Fruit fly (Drosophila melanogaster): ENCODE measurements around the gene CG32988.

The CG32988 gene

DNA sequence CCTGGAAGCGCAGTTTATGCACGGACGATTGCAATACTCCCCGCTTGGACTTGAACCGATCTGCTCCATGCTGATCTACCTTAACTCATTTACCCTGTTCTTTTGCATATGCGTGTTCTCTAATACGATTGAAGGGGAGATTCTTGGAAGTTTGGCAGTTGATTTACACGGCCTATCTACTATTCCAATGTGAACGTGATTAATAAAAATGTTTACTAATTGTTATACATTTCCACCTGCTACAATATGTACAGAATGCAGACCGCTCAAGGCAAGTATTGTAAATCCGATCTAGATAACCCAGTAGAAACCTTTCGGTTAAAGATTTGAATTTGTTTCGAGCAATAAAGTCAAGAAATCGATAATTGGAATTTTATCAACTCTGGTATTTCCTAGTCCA lies 1.8 kb downstream of the CG32988 start, which contains the start of gene CG9483:
TSS of gene CG9483 (plus strand) at position 301 of the 400 bp plus-strand sequence.
- TF ChIP-seq CG12768 (GFP tag; optimal IDR thresholded peaks at IDR 0.05) (no peak), toe (GFP tag; optimal IDR thresholded peaks at IDR 0.05) (no peak), CG14711 (tag; optimal IDR thresholded peaks at IDR 0.05) (no peak), CG7045 (GFP tag; optimal IDR thresholded peaks at IDR 0.05) (no peak), bab1 (GFP tag; optimal IDR thresholded peaks at IDR 0.05) (no peak), CG1620 (GFP tag; optimal IDR thresholded peaks at IDR 0.05) (no peak), CG33017 (tag; optimal IDR thresholded peaks at IDR 0.05) (no peak), CG7101 (tag; optimal IDR thresholded peaks at IDR 0.05) (no peak)

DNA sequence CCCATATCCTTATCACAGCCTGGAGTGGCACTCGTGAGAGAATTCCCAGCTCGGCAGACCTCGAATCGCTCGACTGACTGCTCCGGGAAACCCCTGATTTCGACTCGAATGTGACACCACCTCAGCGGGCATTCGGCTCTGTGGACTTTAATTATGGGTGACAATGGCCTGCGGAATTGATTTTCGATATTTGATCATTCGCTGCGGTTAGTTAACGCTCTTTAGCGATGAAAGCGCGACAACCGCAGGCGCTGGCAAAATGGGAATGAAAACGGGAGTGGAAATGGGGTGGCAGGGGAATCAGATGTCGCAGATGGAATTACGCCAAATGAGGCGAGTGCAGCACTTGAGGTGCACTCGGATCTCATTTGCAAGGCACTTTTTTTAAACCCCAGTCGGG lies 7.0 kb downstream of the CG32988 start:
- TF ChIP-seq CG12768 (GFP tag; optimal IDR thresholded peaks at IDR 0.05): no peak
- TF ChIP-seq Crg-1 (GFP tag; optimal IDR thresholded peaks at IDR 0.05): no peak
- no peak for TF ChIP-seq CG5204 (GFP tag; optimal IDR thresholded peaks at IDR 0.05)
- TF ChIP-seq Hr96 (GFP tag; optimal IDR thresholded peaks at IDR 0.05): no peak
- no peak for TF ChIP-seq pad (GFP tag; optimal IDR thresholded peaks at IDR 0.05)
- no peak for TF ChIP-seq CG1620 (GFP tag; optimal IDR thresholded peaks at IDR 0.05)
- TF ChIP-seq cnc (optimal IDR thresholded peaks at IDR 0.05): no peak
- no peak for TF ChIP-seq toe (GFP tag; optimal IDR thresholded peaks at IDR 0.05)
- TF ChIP-seq cic (GFP tag; optimal IDR thresholded peaks at IDR 0.05): no peak
- TF ChIP-seq bab1 (GFP tag; optimal IDR thresholded peaks at IDR 0.05): no peak
- TF ChIP-seq Mnt (GFP tag; optimal IDR thresholded peaks at IDR 0.05): no peak
- TF ChIP-seq CG14711 (tag; optimal IDR thresholded peaks at IDR 0.05): no peak

DNA sequence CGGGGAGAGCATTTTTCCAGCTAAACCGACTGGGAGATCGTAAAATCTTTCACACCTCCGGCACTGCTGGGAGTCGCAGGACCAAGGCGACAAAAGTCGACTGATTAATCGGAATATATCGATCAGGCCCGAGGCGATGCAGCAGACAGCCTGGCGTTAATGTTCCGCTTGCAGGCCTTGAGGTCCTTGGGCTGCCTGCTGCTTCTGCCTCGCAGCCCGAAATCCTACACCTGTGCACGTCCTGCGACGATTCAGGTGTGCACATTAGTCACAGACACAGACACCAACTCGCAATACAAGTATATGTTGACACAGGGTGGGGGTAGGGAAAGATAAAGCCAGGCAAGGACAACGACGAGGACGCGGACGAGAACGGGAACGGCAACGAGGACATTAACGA lies 11.2 kb downstream of the CG32988 start:
- TF ChIP-seq CG5204 (GFP tag; optimal IDR thresholded peaks at IDR 0.05) (no peak), tj (GFP tag; optimal IDR thresholded peaks at IDR 0.05) (no peak)

DNA sequence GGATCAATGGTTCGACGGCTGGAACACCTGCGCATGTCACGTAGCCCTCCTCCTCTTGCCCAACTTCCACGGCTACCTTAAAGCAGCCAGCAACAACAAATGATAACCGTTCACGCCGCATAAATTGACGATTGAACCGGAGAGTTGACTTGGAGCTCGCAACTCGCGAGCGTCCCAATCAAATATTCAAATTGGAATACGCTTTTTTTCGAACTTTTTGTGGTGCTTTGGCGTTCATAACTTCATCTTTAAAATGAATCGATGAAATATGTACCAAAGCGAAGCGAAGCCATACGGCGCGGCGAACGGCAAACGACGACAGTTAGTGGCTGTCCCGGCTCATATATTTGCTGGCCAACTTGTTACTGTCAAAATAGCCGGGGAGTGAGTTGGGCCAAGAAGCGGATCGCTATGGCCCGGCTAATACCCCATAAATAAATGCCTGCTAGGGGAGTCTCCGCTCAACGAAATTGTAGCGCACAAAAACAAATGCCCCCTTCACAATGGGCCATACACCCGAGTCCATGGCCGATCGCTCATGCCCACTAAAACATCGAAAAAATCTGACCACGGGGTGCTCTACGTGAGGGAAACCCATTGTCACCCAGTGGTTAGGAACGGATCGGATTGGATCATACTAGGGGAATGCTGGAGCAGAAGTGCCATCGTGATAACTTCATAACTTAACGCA lies 14.7 kb downstream of the CG32988 start:
- TF ChIP-seq CG5204 (GFP tag; optimal IDR thresholded peaks at IDR 0.05) (no peak), cnc (optimal IDR thresholded peaks at IDR 0.05) (no peak), ovo (GFP tag; optimal IDR thresholded peaks at IDR 0.05) (no peak), CG11617 (GFP tag; optimal IDR thresholded peaks at IDR 0.05) (no peak), CG1620 (GFP tag; optimal IDR thresholded peaks at IDR 0.05) (no peak)

DNA sequence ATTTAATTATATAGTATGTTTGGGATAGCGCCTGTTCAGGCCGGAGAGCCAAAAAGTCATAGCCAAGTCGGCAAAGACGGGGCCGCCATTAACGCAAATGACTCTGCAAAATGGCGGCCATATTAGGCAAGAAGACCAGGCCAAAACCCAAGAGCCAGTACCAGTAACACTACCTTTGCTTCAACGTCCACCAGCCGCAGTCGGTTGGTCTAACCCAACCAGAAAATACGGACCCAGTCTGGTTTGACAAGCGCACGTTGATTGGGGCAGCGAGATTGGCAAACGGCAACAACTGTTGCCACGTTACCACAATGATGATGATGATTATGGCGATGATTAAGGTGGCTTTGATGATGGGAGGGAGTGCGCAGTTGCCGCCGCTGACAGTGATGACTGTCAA lies 16.4 kb downstream of the CG32988 start:
- TF ChIP-seq CG14711 (tag; optimal IDR thresholded peaks at IDR 0.05) (no peak), pad (GFP tag; optimal IDR thresholded peaks at IDR 0.05) (no peak)

DNA sequence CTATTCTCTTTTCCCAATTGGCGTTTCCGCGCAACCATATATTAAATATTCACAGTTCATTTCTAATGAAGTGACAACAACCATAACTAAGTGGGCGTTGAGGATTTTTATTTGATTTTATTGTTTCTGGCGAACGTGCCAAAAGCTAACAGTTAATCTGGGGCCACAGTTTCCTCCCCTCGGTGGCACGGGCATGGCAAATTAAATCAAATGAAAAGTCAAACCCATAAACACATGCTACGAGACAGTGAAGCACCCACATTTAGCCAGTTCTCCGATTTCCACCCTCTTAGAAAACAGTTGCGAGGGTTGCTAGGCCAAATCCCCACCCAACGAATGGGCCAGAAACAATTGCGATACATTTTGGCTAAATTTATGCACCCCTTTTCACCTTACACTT lies 19.4 kb downstream of the CG32988 start:
- no peak for TF ChIP-seq cic (GFP tag; optimal IDR thresholded peaks at IDR 0.05)
- TF ChIP-seq CG11617 (GFP tag; optimal IDR thresholded peaks at IDR 0.05): no peak

- TF ChIP-seq bab1 (GFP tag; optimal IDR thresholded peaks at IDR 0.05) (no peak), CG7045 (GFP tag; optimal IDR thresholded peaks at IDR 0.05) (no peak), CG5204 (GFP tag; optimal IDR thresholded peaks at IDR 0.05) (no peak), Crg-1 (GFP tag; optimal IDR thresholded peaks at IDR 0.05) (no peak), CG7101 (tag; optimal IDR thresholded peaks at IDR 0.05) (no peak), pad (GFP tag; optimal IDR thresholded peaks at IDR 0.05) (no peak), cnc (optimal IDR thresholded peaks at IDR 0.05) (no peak), CG33017 (tag; optimal IDR thresholded peaks at IDR 0.05) (no peak), Hr96 (GFP tag; optimal IDR thresholded peaks at IDR 0.05) (no peak), toe (GFP tag; optimal IDR thresholded peaks at IDR 0.05) (no peak), kay (GFP tag; ENCODE audit: borderline replicate concordance) (no peak), Clk (GFP tag; optimal IDR thresholded peaks at IDR 0.05) (no peak), CG12768 (GFP tag; optimal IDR thresholded peaks at IDR 0.05) (no peak), tj (GFP tag; optimal IDR thresholded peaks at IDR 0.05) (no peak), cic (GFP tag; optimal IDR thresholded peaks at IDR 0.05) (no peak), Mnt (GFP tag; optimal IDR thresholded peaks at IDR 0.05) (no peak)
Measured at dm6 chr2L:8888210-8888609, 23.5 kb downstream of the CG32988 start.

DNA sequence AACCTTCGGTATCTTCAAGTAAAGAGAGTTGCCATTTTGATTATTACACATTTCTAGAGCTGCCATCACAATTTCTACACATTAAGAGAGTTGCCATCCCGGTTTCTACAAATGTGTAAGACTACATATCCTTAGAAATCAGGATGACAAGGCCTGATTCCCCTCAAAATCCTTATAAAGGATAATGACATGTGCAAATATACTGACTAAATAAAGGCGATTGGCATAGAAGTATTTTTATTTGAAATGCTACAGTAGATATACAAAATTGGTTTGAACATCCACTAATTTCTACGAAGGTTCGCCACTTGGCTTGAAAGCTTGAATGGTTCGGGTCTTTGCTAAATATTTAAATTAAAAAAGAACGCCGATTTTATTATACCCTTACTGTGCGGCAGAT lies 24.1 kb downstream of the CG32988 start:
- TF ChIP-seq CG12768 (GFP tag; optimal IDR thresholded peaks at IDR 0.05) (no peak), CG5204 (GFP tag; optimal IDR thresholded peaks at IDR 0.05) (no peak), bab1 (GFP tag; optimal IDR thresholded peaks at IDR 0.05) (peak; percentile 7), pad (GFP tag; optimal IDR thresholded peaks at IDR 0.05) (no peak), Mnt (GFP tag; optimal IDR thresholded peaks at IDR 0.05) (no peak), toe (GFP tag; optimal IDR thresholded peaks at IDR 0.05) (peak; percentile 4), CG7101 (tag; optimal IDR thresholded peaks at IDR 0.05) (no peak), CG33017 (tag; optimal IDR thresholded peaks at IDR 0.05) (no peak), Clk (GFP tag; optimal IDR thresholded peaks at IDR 0.05) (no peak), kay (GFP tag; ENCODE audit: borderline replicate concordance) (no peak), Hr96 (GFP tag; optimal IDR thresholded peaks at IDR 0.05) (no peak), CG14711 (tag; optimal IDR thresholded peaks at IDR 0.05) (no peak)

Data from whole organism, adult.